Fruit fly (Drosophila melanogaster): Measurements from ENCODE around the gene CG6168.

- no peak for TF ChIP-seq usp (GFP tag; optimal IDR thresholded peaks at IDR 0.05)
- no peak for TF ChIP-seq pan (optimal IDR thresholded peaks at IDR 0.05)
Measured at dm6 chr3L:11285066-11285465, 36.5 kb downstream of the CG6168 start.

Data from whole organism.